Worm (Caenorhabditis elegans) whole organism, L3 larva: ENCODE results near the gene osta-1.

Experiments used
- ZK546.5 ChIP-seq: sonication (generic microtip); optimal IDR thresholded peaks from 2 replicates; lab custom pipeline; 2017; ENCODE audit warnings: missing biosample characterization, missing genetic modification characterization
- aly-2 ChIP-seq: fragments of 150-350 bp; optimal IDR thresholded peaks from 2 replicates; lab custom pipeline; 2014; ENCODE audit warnings: missing biosample characterization, missing genetic modification characterization
- ama-1 ChIP-seq: fragments of 150-350 bp; optimal IDR thresholded peaks from 2 replicates; lab custom pipeline; 2018
- ceh-82 ChIP-seq: fragments of 150-350 bp; optimal IDR thresholded peaks from 2 replicates; lab custom pipeline; 2014; ENCODE audit warnings: missing biosample characterization, missing genetic modification characterization
- egl-27 ChIP-seq: sonication (generic microtip); optimal IDR thresholded peaks from 4 replicates; lab custom pipeline; 2017; ENCODE audit warnings: missing biosample characterization, missing genetic modification reagents, missing genetic modification characterization
- elt-3 ChIP-seq, 3 experiments: fragments of 150-350 bp in 1 of 3; sonication (generic microtip) in 2 of 3; optimal IDR thresholded peaks; 2 replicates in 2 of 3; 4 replicates in 1 of 3; lab custom pipeline; 2014 to 2017; ENCODE audit warnings: missing biosample characterization in 3 of 3, missing genetic modification characterization in 3 of 3
- fkh-10 ChIP-seq: sonication (generic microtip); optimal IDR thresholded peaks from 2 replicates; lab custom pipeline; 2017; ENCODE audit warnings: missing biosample characterization, missing genetic modification reagents, missing genetic modification characterization
- fos-1 ChIP-seq: fragments of 150-350 bp; optimal IDR thresholded peaks from 2 replicates; lab custom pipeline; 2014; ENCODE audit warnings: missing biosample characterization, missing genetic modification characterization
- mdl-1 ChIP-seq: fragments of 150-350 bp; optimal IDR thresholded peaks from 2 replicates; lab custom pipeline; 2014; ENCODE audit warnings: missing biosample characterization, missing genetic modification characterization
- nhr-11 ChIP-seq: fragments of 150-350 bp; optimal IDR thresholded peaks from 2 replicates; lab custom pipeline; 2014; ENCODE audit warnings: missing biosample characterization, missing genetic modification characterization
- nhr-28 ChIP-seq: fragments of 150-350 bp; optimal IDR thresholded peaks from 2 replicates; lab custom pipeline; 2014; ENCODE audit warnings: missing biosample characterization, missing genetic modification characterization
- skn-1 ChIP-seq: fragments of 150-350 bp; optimal IDR thresholded peaks from 2 replicates; lab custom pipeline; 2014; ENCODE audit warnings: missing biosample characterization, missing genetic modification characterization
- unc-62 ChIP-seq: fragments of 150-350 bp; sonication (generic microtip); optimal IDR thresholded peaks from 4 replicates; lab custom pipeline; 2014; ENCODE audit warnings: missing biosample characterization, missing genetic modification reagents, missing genetic modification characterization

DNA sequence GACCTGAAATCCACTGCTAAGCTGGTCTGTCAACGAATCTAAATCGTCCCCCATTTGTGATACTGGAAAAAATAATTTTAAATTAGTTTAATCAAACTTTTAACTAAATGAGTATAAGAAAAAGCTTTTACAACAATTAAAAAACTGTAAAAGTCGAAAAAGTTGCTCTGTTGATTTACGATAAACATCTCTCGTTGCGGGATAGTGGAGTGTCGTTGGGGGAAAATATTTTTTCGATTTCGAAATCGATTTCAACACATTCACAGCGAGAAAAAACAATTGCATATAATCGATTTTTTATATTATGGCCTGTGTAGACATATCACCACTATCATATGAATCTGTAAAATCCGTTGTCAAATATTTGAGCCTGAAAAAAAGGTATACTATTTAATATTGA, 25.1 kb downstream of the osta-1 start, which contains the start of the genes F23F1.5 and fbxc-54:
- no peak for TF ChIP-seq elt-3 (tag; optimal IDR thresholded peaks at IDR 0.05; lab: Kevin White, UChicago)
- TF ChIP-seq ama-1, result no peak
- no peak for TF ChIP-seq skn-1 (tag; lab: Kevin White, UChicago)
- TF ChIP-seq fos-1 (tag; lab: Kevin White, UChicago), result no peak
- no peak for TF ChIP-seq fkh-10 (GFP tag; lab: Kevin White, UChicago)
- TF ChIP-seq ZK546.5 (tag; lab: Kevin White, UChicago), result no peak
- no peak for TF ChIP-seq mdl-1
- no peak for TF ChIP-seq aly-2 (tag; lab: Kevin White, UChicago)
- no peak for TF ChIP-seq unc-62 (GFP tag; lab: Kevin White, UChicago)
- no peak for TF ChIP-seq egl-27 (tag; lab: Kevin White, UChicago)
- TF ChIP-seq ceh-82 (tag; lab: Kevin White, UChicago), result no peak
- TF ChIP-seq nhr-11 (tag; lab: Kevin White, UChicago), result no peak
- TF ChIP-seq nhr-28 (tag; lab: Kevin White, UChicago), result no peak
